Fruit fly (Drosophila melanogaster) whole organism, embryonic: ENCODE data around the gene flip.
A peak's percentile ranks its signal among the peaks of the same experiment; 100 is the strongest.

Source experiments
- Antp ChIP-seq: fragments of 200-800 bp; sonication (Bioruptor generic); optimal IDR thresholded peaks from 3 replicates; lab custom pipeline; 2016; ENCODE audit warnings: missing biosample characterization, missing genetic modification characterization
- CG11247 ChIP-seq: fragments of 200-800 bp; sonication (Bioruptor generic); IDR thresholded peaks from 2 replicates; pipeline ENCODE4 v1.3.6; 2022; ENCODE audit warnings: missing biosample characterization, missing genetic modification characterization
- CG15269 ChIP-seq: fragments of 200-800 bp; sonication (Bioruptor generic); optimal IDR thresholded peaks from 2 replicates; lab custom pipeline; 2018; ENCODE audit warnings: missing biosample characterization, mild to moderate bottlenecking, missing genetic modification characterization, moderate library complexity
- CG1529 ChIP-seq: fragments of 200-800 bp; sonication (Bioruptor generic); optimal IDR thresholded peaks from 3 replicates; lab custom pipeline; 2018; ENCODE audit warnings: missing biosample characterization, missing genetic modification characterization
- CG16863 ChIP-seq: fragments of 200-800 bp; sonication (Bioruptor generic); optimal IDR thresholded peaks from 3 replicates; lab custom pipeline; 2016; ENCODE audit warnings: missing biosample characterization, missing genetic modification characterization
- CG17612 ChIP-seq: fragments of 200-800 bp; sonication (Bioruptor generic); IDR thresholded peaks from 2 replicates; pipeline ENCODE4 v1.3.6; 2022; ENCODE audit warnings: missing biosample characterization, missing genetic modification characterization
- CG18619 ChIP-seq: fragments of 200-800 bp; sonication (Bioruptor generic); optimal IDR thresholded peaks from 3 replicates; lab custom pipeline; 2017; ENCODE audit warnings: missing biosample characterization, mild to moderate bottlenecking, missing genetic modification characterization
- CG32532 ChIP-seq: fragments of 200-800 bp; sonication (Bioruptor generic); IDR thresholded peaks from 2 replicates; pipeline ENCODE4 v1.3.6; 2022; ENCODE audit warnings: missing biosample characterization, missing genetic modification characterization
- CG32772 ChIP-seq: fragments of 200-800 bp; sonication (Bioruptor generic); IDR thresholded peaks from 2 replicates; pipeline ENCODE4 v1.3.6; 2022; ENCODE audit warnings: missing biosample characterization, missing genetic modification characterization
- CG3281 ChIP-seq: fragments of 200-800 bp; sonication (Bioruptor generic); optimal IDR thresholded peaks from 3 replicates; lab custom pipeline; 2017; ENCODE audit warnings: missing biosample characterization, mild to moderate bottlenecking, missing genetic modification characterization
- CG3726 ChIP-seq: fragments of 200-800 bp; sonication (Bioruptor generic); IDR thresholded peaks from 3 replicates; pipeline ENCODE4, ENCODE4 v1.3.6; 2022; ENCODE audit warnings: missing biosample characterization, missing genetic modification characterization
- CG8924 ChIP-seq: fragments of 200-800 bp; optimal IDR thresholded peaks from 3 replicates; lab custom pipeline; 2019; ENCODE audit warnings: missing biosample characterization, mild to moderate bottlenecking, missing genetic modification characterization, moderate library complexity
- CG8944 ChIP-seq: fragments of 200-800 bp; sonication (Bioruptor generic); optimal IDR thresholded peaks from 3 replicates; lab custom pipeline; 2016; ENCODE audit warnings: missing biosample characterization, missing genetic modification characterization
- D19B ChIP-seq: fragments of 200-800 bp; sonication (Bioruptor generic); optimal IDR thresholded peaks from 2 replicates; lab custom pipeline; 2017; ENCODE audit warnings: missing biosample characterization, mild to moderate bottlenecking, missing genetic modification characterization
- E2f1 ChIP-seq: fragments of 200-800 bp; sonication (Bioruptor generic); IDR thresholded peaks from 2 replicates; pipeline ENCODE4 v1.3.6; 2022; ENCODE audit warnings: missing biosample characterization, missing genetic modification characterization
- Opbp ChIP-seq: fragments of 200-800 bp; sonication (Bioruptor generic); IDR thresholded peaks from 3 replicates; pipeline ENCODE4 v1.3.6; 2022; ENCODE audit warnings: missing biosample characterization, missing genetic modification characterization; ENCODE audit not compliant: partially characterized antibody
- Rfx ChIP-seq: fragments of 200-800 bp; sonication (Bioruptor generic); IDR thresholded peaks from 2 replicates; pipeline ENCODE4 v1.3.6; 2022; ENCODE audit warnings: missing biosample characterization, missing genetic modification characterization
- Scr ChIP-seq: fragments of 200-800 bp; sonication (Bioruptor generic); IDR thresholded peaks from 2 replicates; pipeline ENCODE4 v1.3.6; 2022; ENCODE audit warnings: missing biosample characterization, missing genetic modification characterization; ENCODE audit not compliant: partially characterized antibody
- Trl ChIP-seq, 3 experiments: fragments of >200 bp in 2 of 3; fragments of 200-800 bp in 1 of 3; sonication (Bioruptor generic) in 1 of 3; optimal IDR thresholded peaks; 2 replicates in 1 of 3; 3 replicates in 2 of 3; lab custom pipeline; 2016 to 2017; ENCODE audit warnings: missing biosample characterization in 1 of 3, missing genetic modification characterization in 1 of 3
- al ChIP-seq: fragments of 200-800 bp; sonication (Bioruptor generic); IDR thresholded peaks from 2 replicates; pipeline ENCODE4 v1.3.6; 2022; ENCODE audit warnings: missing biosample characterization, missing genetic modification characterization
- br ChIP-seq: fragments of >200 bp; optimal IDR thresholded peaks from 2 replicates; lab custom pipeline; 2017
- btn ChIP-seq: fragments of 200-800 bp; sonication (Bioruptor generic); optimal IDR thresholded peaks from 2 replicates; lab custom pipeline; 2016; ENCODE audit warnings: missing biosample characterization, missing genetic modification characterization
- cad ChIP-seq: fragments of >200 bp; optimal IDR thresholded peaks from 2 replicates; lab custom pipeline; 2017; ENCODE audit warnings: missing biosample characterization, missing genetic modification characterization
- caup ChIP-seq: fragments of 200-800 bp; sonication (Bioruptor generic); optimal IDR thresholded peaks from 3 replicates; lab custom pipeline; 2017; ENCODE audit warnings: missing biosample characterization, mild to moderate bottlenecking, missing genetic modification characterization, moderate library complexity; ENCODE audit not compliant: severe bottlenecking
- corto ChIP-seq: fragments of 200-800 bp; sonication (Bioruptor generic); optimal IDR thresholded peaks from 2 replicates; lab custom pipeline; 2016; ENCODE audit warnings: missing biosample characterization, mild to moderate bottlenecking, missing genetic modification characterization, moderate library complexity
- crc ChIP-seq: fragments of 200-800 bp; sonication (Bioruptor generic); optimal IDR thresholded peaks from 2 replicates; lab custom pipeline; 2016; ENCODE audit warnings: missing biosample characterization, missing genetic modification characterization
- cwo ChIP-seq: fragments of 200-800 bp; sonication (Bioruptor generic); optimal IDR thresholded peaks from 3 replicates; lab custom pipeline; 2017; ENCODE audit warnings: missing biosample characterization, missing genetic modification characterization, mild to moderate bottlenecking, moderate library complexity, missing genetic modification reagents
- dan ChIP-seq: fragments of 200-800 bp; sonication (Bioruptor generic); IDR thresholded peaks from 2 replicates; pipeline ENCODE4 v1.3.6; 2022; ENCODE audit warnings: missing biosample characterization, missing genetic modification characterization
- dimm ChIP-seq: fragments of 200-800 bp; sonication (Bioruptor generic); IDR thresholded peaks from 2 replicates; pipeline ENCODE4 v1.3.6; 2022; ENCODE audit warnings: missing biosample characterization, missing genetic modification characterization
- disco-r ChIP-seq: fragments of 200-800 bp; sonication (Bioruptor generic); optimal IDR thresholded peaks from 2 replicates; lab custom pipeline; 2016; ENCODE audit warnings: missing biosample characterization, missing genetic modification characterization
- ewg ChIP-seq: fragments of 200-800 bp; sonication (Bioruptor generic); optimal IDR thresholded peaks from 3 replicates; lab custom pipeline; 2017; ENCODE audit warnings: mild to moderate bottlenecking, missing biosample characterization, missing genetic modification reagents, missing genetic modification characterization
- gfzf ChIP-seq: fragments of 200-800 bp; sonication (Bioruptor generic); optimal IDR thresholded peaks from 2 replicates; lab custom pipeline; 2016; ENCODE audit warnings: missing biosample characterization, mild to moderate bottlenecking, missing genetic modification characterization, moderate library complexity
- h ChIP-seq: fragments of >200 bp; optimal IDR thresholded peaks from 2 replicates; lab custom pipeline; 2017
- ind ChIP-seq: fragments of 200-800 bp; sonication (Bioruptor generic); optimal IDR thresholded peaks from 3 replicates; lab custom pipeline; 2016; ENCODE audit warnings: missing biosample characterization, missing genetic modification characterization
- insv ChIP-seq, 2 experiments: fragments of 200-800 bp; sonication (Bioruptor generic); optimal IDR thresholded peaks; 3 replicates each; lab custom pipeline; 2016 to 2018; ENCODE audit warnings: missing biosample characterization in 2 of 2, missing genetic modification characterization in 2 of 2
- jigr1 ChIP-seq: fragments of 200-800 bp; sonication (Bioruptor generic); IDR thresholded peaks from 3 replicates; pipeline ENCODE4 v1.3.6; 2022; ENCODE audit warnings: missing biosample characterization, missing genetic modification characterization
- lola ChIP-seq, 3 experiments: fragments of >200 bp in 2 of 3; fragments of 200-800 bp in 1 of 3; sonication (Bioruptor generic) in 1 of 3; optimal IDR thresholded peaks; 2 replicates each; lab custom pipeline; 2017 to 2019; ENCODE audit warnings: missing biosample characterization in 3 of 3, missing genetic modification characterization in 3 of 3, mild to moderate bottlenecking in 1 of 3, moderate library complexity in 1 of 3
- oc ChIP-seq: fragments of 200-800 bp; sonication (Bioruptor generic); optimal IDR thresholded peaks from 2 replicates; lab custom pipeline; 2018; ENCODE audit warnings: missing biosample characterization, mild to moderate bottlenecking, missing genetic modification characterization, moderate library complexity
- pan ChIP-seq, 4 experiments: fragments of >200 bp in 3 of 4; fragments of 200-800 bp in 1 of 4; sonication (Bioruptor generic) in 1 of 4; optimal IDR thresholded peaks in 3 of 4; IDR thresholded peaks in 1 of 4; 2 replicates each; pipeline versions ENCODE4 v1.3.6 to Lab custom; 2017 to 2022; ENCODE audit warnings: missing biosample characterization in 2 of 4, missing genetic modification characterization in 2 of 4, mixed read lengths in 1 of 4
- prd ChIP-seq, 3 experiments: fragments of >200 bp in 2 of 3; fragments of 200-800 bp in 1 of 3; sonication (Bioruptor generic) in 1 of 3; optimal IDR thresholded peaks in 2 of 3; IDR thresholded peaks in 1 of 3; 2 replicates in 2 of 3; 3 replicates in 1 of 3; pipeline versions ENCODE4 v1.3.6 to Lab custom; 2017 to 2022; ENCODE audit warnings: missing biosample characterization in 1 of 3, missing genetic modification characterization in 1 of 3
- scrt ChIP-seq: fragments of 200-800 bp; sonication (Bioruptor generic); optimal IDR thresholded peaks from 2 replicates; lab custom pipeline; 2018; ENCODE audit warnings: missing biosample characterization, mild to moderate bottlenecking, missing genetic modification characterization, moderate library complexity
- slbo ChIP-seq: fragments of 200-800 bp; sonication (Bioruptor generic); IDR thresholded peaks from 2 replicates; pipeline ENCODE4 v1.3.6; 2022; ENCODE audit warnings: missing biosample characterization, missing genetic modification characterization
- slou ChIP-seq: fragments of 200-800 bp; sonication (Bioruptor generic); optimal IDR thresholded peaks from 3 replicates; lab custom pipeline; 2016; ENCODE audit warnings: missing biosample characterization, missing genetic modification characterization
- sob ChIP-seq: fragments of 200-800 bp; sonication (Bioruptor generic); IDR thresholded peaks from 2 replicates; pipeline ENCODE4 v1.3.6; 2022; ENCODE audit warnings: missing biosample characterization, missing genetic modification characterization
- trem ChIP-seq: fragments of 200-800 bp; optimal IDR thresholded peaks from 3 replicates; lab custom pipeline; 2019; ENCODE audit warnings: missing biosample characterization, mild to moderate bottlenecking, missing genetic modification characterization, moderate library complexity
- unpg ChIP-seq: fragments of 200-800 bp; sonication (Bioruptor generic); optimal IDR thresholded peaks from 3 replicates; lab custom pipeline; 2018; ENCODE audit warnings: missing biosample characterization, mild to moderate bottlenecking, missing genetic modification characterization, moderate library complexity
- zf30C ChIP-seq: fragments of 200-800 bp; sonication (Bioruptor generic); optimal IDR thresholded peaks from 3 replicates; lab custom pipeline; 2018; ENCODE audit warnings: missing biosample characterization, mild to moderate bottlenecking, missing genetic modification characterization
- zfh2 ChIP-seq: fragments of 200-800 bp; sonication (Bioruptor generic); optimal IDR thresholded peaks from 2 replicates; lab custom pipeline; 2016; ENCODE audit warnings: missing biosample characterization, missing genetic modification characterization

flip gene

DNA sequence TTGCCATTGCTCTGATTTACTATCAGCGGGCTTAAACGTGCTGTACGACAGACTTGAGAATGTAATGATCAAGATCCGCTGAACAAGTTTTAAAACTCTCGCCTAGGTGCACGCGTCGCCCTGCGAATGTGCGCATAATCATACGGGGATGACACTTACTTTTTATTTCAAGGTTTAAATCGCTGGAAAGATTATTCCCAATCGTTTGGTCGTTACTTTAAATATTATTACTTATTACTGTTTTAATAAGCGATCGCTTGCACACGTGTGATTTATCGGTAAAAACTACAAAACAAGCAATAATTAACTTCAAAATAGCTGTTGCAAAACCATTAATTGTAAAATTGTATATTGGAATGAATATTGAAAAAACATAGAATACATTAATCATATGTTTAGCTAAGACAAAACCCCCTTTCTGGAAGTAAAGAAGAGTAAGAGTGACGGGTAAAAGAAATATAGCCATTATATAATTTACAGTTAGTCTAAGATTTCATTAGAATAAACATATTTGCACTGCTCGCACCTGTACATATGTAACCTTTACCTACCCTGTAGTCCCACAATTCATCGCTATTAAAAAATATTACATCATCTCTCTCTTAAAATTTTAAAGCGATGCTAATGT, 48.5 kb downstream of the flip start, which contains the start of gene DhpD (continued):
- TF ChIP-seq prd (optimal IDR thresholded peaks at IDR 0.05; lab: Kevin White, UChicago): no peak
- peak; percentile 81 for TF ChIP-seq prd (GFP tag; IDR thresholded peaks at IDR 0.05; lab: Robert Waterston, UW)
- peak; percentile 42 for TF ChIP-seq CG18619
- TF ChIP-seq insv (GFP tag; optimal IDR thresholded peaks at IDR 0.05; lab: Kevin White, UChicago): no peak
- TF ChIP-seq CG11247 (GFP tag; lab: Robert Waterston, UW): peak; percentile 73
- TF ChIP-seq btn: no peak
- no peak for TF ChIP-seq CG8924 (tag; lab: Kevin White, UChicago)
- peak; percentile 63 for TF ChIP-seq D19B (GFP tag; lab: Kevin White, UChicago)
- no peak for TF ChIP-seq gfzf (GFP tag; lab: Kevin White, UChicago)
- no peak for TF ChIP-seq pan (optimal IDR thresholded peaks at IDR 0.05; lab: Kevin White, UChicago)
- peak in 1 of 2 experiments; percentile 74 for TF ChIP-seq pan (GFP tag; optimal IDR thresholded peaks at IDR 0.05 in 1 of 2, IDR thresholded peaks at IDR 0.05 in 1 of 2)
- peak; percentile 75 for TF ChIP-seq CG15269 (tag; lab: Kevin White, UChicago)
- TF ChIP-seq CG3281 (GFP tag; lab: Kevin White, UChicago): peak; percentile 82
- TF ChIP-seq br (lab: Kevin White, UChicago): no peak
- peak; percentile 76 for TF ChIP-seq sob (GFP tag; lab: Robert Waterston, UW)
- TF ChIP-seq disco-r: no peak
- peak; percentile 50 for TF ChIP-seq trem
- peak; percentile 67 for TF ChIP-seq ind (GFP tag; lab: Kevin White, UChicago)
- peak; percentile 74 for TF ChIP-seq Scr (GFP tag; lab: Robert Waterston, UW)
- peak; percentile 79 for TF ChIP-seq caup (GFP tag; lab: Kevin White, UChicago)
- TF ChIP-seq E2f1: peak; percentile 69; the same call in 1 of the 2 replicates
- peak; percentile 29 for TF ChIP-seq CG8944 (GFP tag; lab: Kevin White, UChicago)
- TF ChIP-seq ewg: peak; percentile 27
- TF ChIP-seq cwo: peak; percentile 70
- no peak for TF ChIP-seq CG3726 (GFP tag; lab: Robert Waterston, UW)
- TF ChIP-seq crc (GFP tag; lab: Kevin White, UChicago): no peak
- no peak for TF ChIP-seq zf30C (GFP tag; lab: Kevin White, UChicago)
- TF ChIP-seq cad (GFP tag; lab: Kevin White, UChicago): no peak
- TF ChIP-seq CG16863 (GFP tag; lab: Kevin White, UChicago): no peak
- TF ChIP-seq slou (GFP tag; lab: Kevin White, UChicago): no peak
- peak; percentile 87 for TF ChIP-seq CG32532 (GFP tag; lab: Robert Waterston, UW)
- TF ChIP-seq jigr1 (GFP tag; lab: Robert Waterston, UW): 0 out of 3 replicates have a peak, but pooled peaks have one; percentile 30
- peak; percentile 68; the same call in 1 of the 2 replicates for TF ChIP-seq CG17612
- TF ChIP-seq corto (GFP tag; lab: Kevin White, UChicago): peak; percentile 57
- peak; percentile 74; the same call in 2 of the 3 replicates for TF ChIP-seq Opbp (GFP tag; lab: Robert Waterston, UW)
- 0 out of 2 replicates have a peak, but pooled peaks have one; percentile 16 for TF ChIP-seq dimm (GFP tag; lab: Robert Waterston, UW)
- peak; percentile 39 for TF ChIP-seq CG32772 (GFP tag; lab: Robert Waterston, UW)
- TF ChIP-seq oc: no peak
- TF ChIP-seq lola (GFP tag; optimal IDR thresholded peaks at IDR 0.05; lab: Kevin White, UChicago): peak in 1 of 3 experiments; percentile 5
- TF ChIP-seq slbo (GFP tag; lab: Robert Waterston, UW): peak; percentile 86
- peak; percentile 67 for TF ChIP-seq unpg
- no peak for TF ChIP-seq CG1529 (GFP tag; lab: Kevin White, UChicago)
- TF ChIP-seq h (lab: Kevin White, UChicago): no peak
- peak; percentile 50 for TF ChIP-seq Antp (GFP tag; lab: Kevin White, UChicago)
- peak; percentile 92 for TF ChIP-seq Rfx (GFP tag; lab: Robert Waterston, UW)
- peak; percentile 74 for TF ChIP-seq zfh2 (GFP tag; lab: Kevin White, UChicago)
- peak; percentile 46; the same call in 1 of the 2 replicates for TF ChIP-seq al (GFP tag; lab: Robert Waterston, UW)
- no peak for TF ChIP-seq scrt (GFP tag; lab: Kevin White, UChicago)
- TF ChIP-seq Trl (optimal IDR thresholded peaks at IDR 0.05; lab: Kevin White, UChicago): no peak
- TF ChIP-seq Trl (GFP tag; optimal IDR thresholded peaks at IDR 0.05; lab: Kevin White, UChicago): peak; percentile 13
- TF ChIP-seq dan (GFP tag; lab: Robert Waterston, UW): no peak
